Worm (Caenorhabditis elegans) whole organism, early embryonic: ENCODE measurements around the gene cyp-13A1.

Source experiments
- B0310.2 ChIP-seq: sonication (generic microtip); optimal IDR thresholded peaks from 2 replicates; lab custom pipeline; 2016; ENCODE audit warnings: mild to moderate bottlenecking, missing genetic modification characterization, missing compliant biosample characterization
- F13C5.2 ChIP-seq: sonication (generic microtip); optimal IDR thresholded peaks from 2 replicates; lab custom pipeline; 2017; ENCODE audit warnings: mild to moderate bottlenecking, missing genetic modification characterization, inconsistent platforms, missing compliant biosample characterization
- aly-1 ChIP-seq: sonication (generic microtip); optimal IDR thresholded peaks from 2 replicates; lab custom pipeline; 2016; ENCODE audit warnings: missing genetic modification characterization, missing compliant biosample characterization
- ceh-13 ChIP-seq: fragments of 200-800 bp; sonication (Bioruptor generic); optimal IDR thresholded peaks from 2 replicates; lab custom pipeline; 2018; ENCODE audit warnings: mild to moderate bottlenecking, missing genetic modification characterization, missing compliant biosample characterization
- ceh-36 ChIP-seq: sonication (generic microtip); optimal IDR thresholded peaks from 2 replicates; lab custom pipeline; 2016; ENCODE audit warnings: missing genetic modification characterization, inconsistent platforms, missing compliant biosample characterization
- ets-7 ChIP-seq: sonication (generic microtip); optimal IDR thresholded peaks from 2 replicates; lab custom pipeline; 2016; ENCODE audit warnings: missing genotype, missing genetic modification characterization, missing compliant biosample characterization
- flt-1 ChIP-seq: fragments of 200-800 bp; sonication (Bioruptor generic); IDR thresholded peaks from 2 replicates; pipeline ENCODE4 v1.3.6; 2022; ENCODE audit warnings: missing genetic modification characterization, missing compliant biosample characterization
- hmbx-1 ChIP-seq: sonication (generic microtip); optimal IDR thresholded peaks from 2 replicates; lab custom pipeline; 2016; ENCODE audit warnings: mild to moderate bottlenecking, missing genetic modification characterization, missing compliant biosample characterization
- pes-1 ChIP-seq: fragments of 200-800 bp; sonication (Bioruptor generic); IDR thresholded peaks from 2 replicates; pipeline ENCODE4 v1.3.6; 2022; ENCODE audit warnings: missing genetic modification reagents, missing genetic modification characterization, missing compliant biosample characterization
- scrt-1 ChIP-seq: fragments of 200-800 bp; sonication (Bioruptor generic); IDR thresholded peaks from 2 replicates; pipeline ENCODE4 v1.3.6; 2022; ENCODE audit warnings: missing genetic modification characterization, missing compliant biosample characterization

The cyp-13A1 gene

DNA sequence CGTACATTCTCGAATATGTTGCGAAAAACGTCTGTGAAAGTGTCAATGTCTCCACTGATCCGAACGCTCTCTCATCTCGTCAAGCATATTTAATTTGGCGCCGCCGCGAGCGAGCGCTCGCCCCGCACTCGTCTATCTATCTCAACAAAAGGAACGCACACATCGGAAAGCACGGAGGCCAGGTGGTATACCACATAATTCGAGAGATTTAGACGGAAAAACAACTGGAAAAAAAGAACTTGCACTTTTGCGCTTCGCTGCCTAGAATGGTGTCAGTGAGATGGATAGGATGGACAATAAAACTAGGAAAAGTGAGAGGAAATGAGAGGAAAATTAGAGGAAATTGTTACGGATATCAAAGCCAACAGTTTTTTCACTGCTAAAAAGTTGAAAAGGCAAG lies 52.6 kb downstream of the cyp-13A1 start:
- TF ChIP-seq ceh-36 (tag; lab: Kevin White, UChicago) (no peak), flt-1 (GFP tag; lab: Robert Waterston, UW) (no peak), scrt-1 (GFP tag; lab: Robert Waterston, UW) (no peak), hmbx-1 (tag; lab: Kevin White, UChicago) (no peak), aly-1 (tag; lab: Kevin White, UChicago) (no peak), F13C5.2 (no peak), B0310.2 (no peak), pes-1 (GFP tag; lab: Robert Waterston, UW) (no peak), ets-7 (tag; lab: Kevin White, UChicago) (no peak), ceh-13 (GFP tag; lab: Kevin White, UChicago) (no peak)
